Worm (Caenorhabditis elegans): Measurements from ENCODE around the gene phf-30.

The phf-30 gene

ce11 chrV:8500348-8500747 lies 31.5 kb downstream of the phf-30 start (continued):
- TF ChIP-seq snpc-4 (tag; optimal IDR thresholded peaks at IDR 0.05) (peak; percentile 99), fos-1 (tag; optimal IDR thresholded peaks at IDR 0.05) (peak; percentile 47), hlh-30 (tag; optimal IDR thresholded peaks at IDR 0.05; ENCODE audit: insufficient read depth) (peak; percentile 70), nhr-6 (tag; optimal IDR thresholded peaks at IDR 0.05) (peak; percentile 82), ama-1 (optimal IDR thresholded peaks at IDR 0.05) (no peak), ceh-44 (GFP tag; IDR thresholded peaks at IDR 0.05) (peak; percentile 96), T26A8.4 (GFP tag; IDR thresholded peaks at IDR 0.05) (peak; percentile 99), aha-1 (tag) (peak; percentile 98), lim-7 (GFP tag; IDR thresholded peaks at IDR 0.05) (peak; percentile 100), dmd-6 (GFP tag; IDR thresholded peaks at IDR 0.05) (peak; percentile 92; the same call in 1 of the 2 replicates), lin-15B (tag; optimal IDR thresholded peaks at IDR 0.05) (peak; percentile 60), rbr-2 (tag; optimal IDR thresholded peaks at IDR 0.05) (peak; percentile 96), ceh-32 (tag; optimal IDR thresholded peaks at IDR 0.05; ENCODE audit: poor library complexity) (peak; percentile 87), ceh-20 (GFP tag; IDR thresholded peaks at IDR 0.05) (peak; percentile 97), nhr-28 (tag; optimal IDR thresholded peaks at IDR 0.05) (peak; percentile 65), zfp-2 (tag; optimal IDR thresholded peaks at IDR 0.05) (peak; percentile 86), skn-1 (tag; optimal IDR thresholded peaks at IDR 0.05) (no peak), lin-1 (GFP tag; IDR thresholded peaks at IDR 0.05) (peak; percentile 99), jun-1 (tag; optimal IDR thresholded peaks at IDR 0.05) (peak; percentile 89), ceh-62 (tag; optimal IDR thresholded peaks at IDR 0.05) (no peak), vab-7 (GFP tag; IDR thresholded peaks at IDR 0.05) (peak; percentile 99), ztf-7 (tag; optimal IDR thresholded peaks at IDR 0.05) (peak; percentile 95), unc-39 (tag; optimal IDR thresholded peaks at IDR 0.05) (no peak), F37D6.2 (tag; optimal IDR thresholded peaks at IDR 0.05) (peak; percentile 91), set-16 (GFP tag; IDR thresholded peaks at IDR 0.05) (no peak; the same call in 1 of the 2 replicates), Y105C5A.15 (GFP tag; IDR thresholded peaks at IDR 0.05) (peak; percentile 100), ZK337.2 (GFP tag; IDR thresholded peaks at IDR 0.05) (peak; percentile 98), dpl-1 (GFP tag; optimal IDR thresholded peaks at IDR 0.05) (peak; percentile 76), nhr-77 (tag; optimal IDR thresholded peaks at IDR 0.05) (peak; percentile 79), tra-1 (GFP tag; IDR thresholded peaks at IDR 0.05) (peak; percentile 99), gei-8 (GFP tag; optimal IDR thresholded peaks at IDR 0.05) (peak; percentile 100), nhr-25 (tag; optimal IDR thresholded peaks at IDR 0.05; ENCODE audit: borderline replicate concordance, insufficient read depth) (peak; percentile 30), fkh-10 (GFP tag; optimal IDR thresholded peaks at IDR 0.05) (no peak), mxl-3 (GFP tag; optimal IDR thresholded peaks at IDR 0.05) (peak; percentile 95), mdt-29 (GFP tag; IDR thresholded peaks at IDR 0.05) (peak; percentile 96), spr-1 (tag; optimal IDR thresholded peaks at IDR 0.05) (peak; percentile 97), ZK546.5 (tag; optimal IDR thresholded peaks at IDR 0.05) (no peak), Y48G9A.11 (GFP tag; IDR thresholded peaks at IDR 0.05) (peak; percentile 95), nhr-41 (GFP tag; IDR thresholded peaks at IDR 0.05) (peak; percentile 100), F44E2.7 (GFP tag; IDR thresholded peaks at IDR 0.05) (peak; percentile 100), ceh-82 (tag; optimal IDR thresholded peaks at IDR 0.05) (peak; percentile 48), F10B5.3 (tag; optimal IDR thresholded peaks at IDR 0.05) (peak; percentile 95), zfp-3 (GFP tag; conservative IDR thresholded peaks at IDR 0.05) (peak; percentile 93), hif-1 (tag; optimal IDR thresholded peaks at IDR 0.05) (peak; percentile 81), D1046.2 (GFP tag; IDR thresholded peaks at IDR 0.05) (peak; percentile 97), daf-16 (GFP tag; optimal IDR thresholded peaks at IDR 0.05) (peak; percentile 96 to 98), daf-16 (tag; optimal IDR thresholded peaks at IDR 0.05) (peak; percentile 84), daf-12 (tag; optimal IDR thresholded peaks at IDR 0.05) (no peak), nhr-102 (tag; optimal IDR thresholded peaks at IDR 0.05) (peak; percentile 97), hmg-1.1 (GFP tag; IDR thresholded peaks at IDR 0.05) (peak; percentile 99), nhr-42 (GFP tag; IDR thresholded peaks at IDR 0.05) (peak; percentile 98), mxl-2 (GFP tag; conservative IDR thresholded peaks at IDR 0.05) (peak; percentile 95)

Measured in whole organism, L4 larva.